Fruit fly (Drosophila melanogaster): ENCODE data around the gene CG15715.

The CG15715 gene

dm6 chr3L:15823780-15824423, 13.4 kb downstream of the CG15715 start (continued):
- TF ChIP-seq salm (tag; optimal IDR thresholded peaks at IDR 0.05), result peak; percentile 34
- peak; percentile 15 for TF ChIP-seq Hmr (GFP tag; optimal IDR thresholded peaks at IDR 0.05)
- no peak for TF ChIP-seq wdn (GFP tag; IDR thresholded peaks at IDR 0.05)
- no peak for TF ChIP-seq stwl (tag; optimal IDR thresholded peaks at IDR 0.05)
- TF ChIP-seq yki (optimal IDR thresholded peaks at IDR 0.05), result no peak
- TF ChIP-seq D19B (GFP tag; optimal IDR thresholded peaks at IDR 0.05), result no peak
- peak; percentile 10 for TF ChIP-seq Hey (tag; optimal IDR thresholded peaks at IDR 0.05)
- TF ChIP-seq dysf (GFP tag; IDR thresholded peaks at IDR 0.05), result no peak
- no peak for TF ChIP-seq MBD-R2 (GFP tag; IDR thresholded peaks at IDR 0.05)
- TF ChIP-seq maf-S (GFP tag; optimal IDR thresholded peaks at IDR 0.05), result no peak
- peak; percentile 22 for TF ChIP-seq B-H2 (GFP tag; optimal IDR thresholded peaks at IDR 0.05)
- TF ChIP-seq CG15514 (GFP tag; optimal IDR thresholded peaks at IDR 0.05), result peak; percentile 35
- 0 out of 2 replicates have a peak, but pooled peaks have one; percentile 26 for TF ChIP-seq sob (GFP tag; IDR thresholded peaks at IDR 0.05)
- no peak for TF ChIP-seq CG17912 (GFP tag; optimal IDR thresholded peaks at IDR 0.05)
- 0 out of 2 replicates have a peak, but pooled peaks have one; percentile 7 for TF ChIP-seq stc (GFP tag; IDR thresholded peaks at IDR 0.05)
- peak; percentile 34 for TF ChIP-seq PHDP (tag; optimal IDR thresholded peaks at IDR 0.05)
- no peak for TF ChIP-seq sd (tag; optimal IDR thresholded peaks at IDR 0.05)
- peak; percentile 42 for TF ChIP-seq Sox100B (GFP tag; optimal IDR thresholded peaks at IDR 0.05)
- TF ChIP-seq D19A (tag; optimal IDR thresholded peaks at IDR 0.05), result peak; percentile 74
- no peak for TF ChIP-seq Mad (GFP tag; optimal IDR thresholded peaks at IDR 0.05)
- 0 out of 3 replicates have a peak, but pooled peaks have one; percentile 5 for TF ChIP-seq row (GFP tag; IDR thresholded peaks at IDR 0.05)
- TF ChIP-seq CG15011 (GFP tag; optimal IDR thresholded peaks at IDR 0.05), result no peak

dm6 chr3L:15816714-15817113, 20.6 kb downstream of the CG15715 start, which contains the start of gene CkIIalpha-i1:
TSS of gene CkIIalpha-i1 (plus strand) at chr3L:15816979.
- TF ChIP-seq trem (tag; optimal IDR thresholded peaks at IDR 0.05) (peak; percentile 22), vnd (GFP tag; IDR thresholded peaks at IDR 0.05; ENCODE audit: partially characterized antibody) (peak; percentile 97), bsh (GFP tag; optimal IDR thresholded peaks at IDR 0.05) (no peak), Dp (GFP tag; optimal IDR thresholded peaks at IDR 0.05) (peak; percentile 49), Bgb (GFP tag; IDR thresholded peaks at IDR 0.05; ENCODE audit: partially characterized antibody) (peak; percentile 96), CG1792 (GFP tag; optimal IDR thresholded peaks at IDR 0.05) (no peak), CG17385 (GFP tag; optimal IDR thresholded peaks at IDR 0.05) (no peak), hb (GFP tag; IDR thresholded peaks at IDR 0.05; ENCODE audit: partially characterized antibody) (peak; percentile 97), CG14860 (GFP tag; IDR thresholded peaks at IDR 0.05; ENCODE audit: partially characterized antibody) (peak; percentile 99), CG14710 (tag; optimal IDR thresholded peaks at IDR 0.05) (peak; percentile 11), CG11696 (GFP tag; IDR thresholded peaks at IDR 0.05) (no peak), CG34224 (GFP tag; IDR thresholded peaks at IDR 0.05; ENCODE audit: partially characterized antibody) (peak; percentile 98), eve (GFP tag; optimal IDR thresholded peaks at IDR 0.05) (peak in 1 of 2 experiments; percentile 57), dpn (GFP tag; optimal IDR thresholded peaks at IDR 0.05) (no peak), unc-4 (GFP tag; IDR thresholded peaks at IDR 0.05; ENCODE audit: partially characterized antibody) (peak; percentile 92), CG10267 (tag; optimal IDR thresholded peaks at IDR 0.05) (peak; percentile 5), Scr (GFP tag; IDR thresholded peaks at IDR 0.05; ENCODE audit: partially characterized antibody) (peak; percentile 94), CG6813 (GFP tag; optimal IDR thresholded peaks at IDR 0.05) (no peak), CG18476 (GFP tag; optimal IDR thresholded peaks at IDR 0.05) (no peak), Doc3 (GFP tag; IDR thresholded peaks at IDR 0.05; ENCODE audit: partially characterized antibody) (peak; percentile 95), CG7372 (GFP tag; IDR thresholded peaks at IDR 0.05) (no peak), Max (GFP tag; optimal IDR thresholded peaks at IDR 0.05) (no peak), stc (GFP tag; IDR thresholded peaks at IDR 0.05) (no peak), Lim3 (GFP tag; IDR thresholded peaks at IDR 0.05) (no peak), CG33213 (GFP tag; optimal IDR thresholded peaks at IDR 0.05) (peak; percentile 59), CG2116 (GFP tag; optimal IDR thresholded peaks at IDR 0.05) (peak; percentile 97), ara (GFP tag; IDR thresholded peaks at IDR 0.05) (no peak), CG10462 (GFP tag; optimal IDR thresholded peaks at IDR 0.05) (no peak)

Data from whole organism, embryonic.